Fruit fly (Drosophila melanogaster) whole organism, wandering third instar larva: ENCODE results near the gene COX5BL.
A peak's percentile ranks its signal among the peaks of the same experiment; 100 is the strongest.

ENCODE experiments used
- Abd-B ChIP-seq: fragments of >200 bp; optimal IDR thresholded peaks from 2 replicates; lab custom pipeline; 2017; ENCODE audit warnings: missing biosample characterization, missing genetic modification characterization
- CG32264 ChIP-seq: fragments of 200-800 bp; sonication (Bioruptor generic); optimal IDR thresholded peaks from 2 replicates; lab custom pipeline; 2016; ENCODE audit warnings: missing biosample characterization, missing genetic modification characterization
- CG9705 ChIP-seq: fragments of 200-800 bp; sonication (Bioruptor generic); optimal IDR thresholded peaks from 2 replicates; lab custom pipeline; 2018; ENCODE audit warnings: missing biosample characterization, mild to moderate bottlenecking, missing genetic modification characterization
- CrebA ChIP-seq: fragments of 200-800 bp; sonication (Bioruptor generic); optimal IDR thresholded peaks from 2 replicates; lab custom pipeline; 2016; ENCODE audit warnings: missing biosample characterization, mild to moderate bottlenecking, missing genetic modification characterization, borderline replicate concordance
- Dif ChIP-seq: fragments of 200-275, 200-300 bp; sonication (Bioruptor generic); optimal IDR thresholded peaks from 2 replicates; lab custom pipeline; 2018; ENCODE audit warnings: missing biosample characterization, missing genetic modification characterization; ENCODE audit not compliant: partially characterized antibody
- HLH106 ChIP-seq: fragments of 200-800 bp; optimal IDR thresholded peaks from 3 replicates; lab custom pipeline; 2019; ENCODE audit warnings: missing biosample characterization, mild to moderate bottlenecking, missing genetic modification characterization, moderate library complexity
- Hnf4 ChIP-seq: fragments of 200-800 bp; sonication (Bioruptor generic); optimal IDR thresholded peaks from 2 replicates; lab custom pipeline; 2016; ENCODE audit warnings: missing biosample characterization, mild to moderate bottlenecking, missing genetic modification characterization
- Hr78 ChIP-seq: fragments of >200 bp; optimal IDR thresholded peaks from 2 replicates; lab custom pipeline; 2017; ENCODE audit warnings: missing biosample characterization, missing genetic modification characterization
- Hr83 ChIP-seq: fragments of 200-300 bp; sonication (Bioruptor generic); optimal IDR thresholded peaks from 2 replicates; lab custom pipeline; 2016; ENCODE audit warnings: missing biosample characterization, mild to moderate bottlenecking, missing genetic modification characterization, moderate library complexity; ENCODE audit not compliant: poor library complexity, severe bottlenecking
- Mio ChIP-seq: sonication (Bioruptor generic); optimal IDR thresholded peaks from 2 replicates; lab custom pipeline; 2016; ENCODE audit warnings: missing biosample characterization, missing genetic modification characterization
- N ChIP-seq: fragments of >200 bp; optimal IDR thresholded peaks from 2 replicates; lab custom pipeline; 2018; ENCODE audit warnings: missing biosample characterization, missing external identifiers, missing genetic modification characterization
- OdsH ChIP-seq: fragments of 200-800 bp; sonication (Bioruptor generic); optimal IDR thresholded peaks from 2 replicates; lab custom pipeline; 2016; ENCODE audit warnings: missing biosample characterization, mild to moderate bottlenecking, missing genetic modification characterization
- Rel ChIP-seq, 2 experiments: fragments of 200-800 bp; sonication (Bioruptor generic) in 1 of 2; optimal IDR thresholded peaks; 2 replicates in 1 of 2; 3 replicates in 1 of 2; lab custom pipeline; 2016 to 2019; ENCODE audit warnings: mild to moderate bottlenecking in 2 of 2, missing biosample characterization in 2 of 2, missing genetic modification characterization in 2 of 2, moderate library complexity in 1 of 2
- Sp1 ChIP-seq: fragments of 200-800 bp; sonication (Bioruptor generic); optimal IDR thresholded peaks from 3 replicates; lab custom pipeline; 2019; ENCODE audit warnings: missing biosample characterization, mild to moderate bottlenecking, missing genetic modification characterization, moderate library complexity
- Vsx2 ChIP-seq: fragments of 200-300, 225-300 bp; sonication (Bioruptor generic); optimal IDR thresholded peaks from 2 replicates; lab custom pipeline; 2018; ENCODE audit warnings: missing biosample characterization, missing genetic modification characterization; ENCODE audit not compliant: partially characterized antibody
- brk ChIP-seq: fragments of 200-800 bp; sonication (Bioruptor generic); optimal IDR thresholded peaks from 2 replicates; lab custom pipeline; 2016; ENCODE audit warnings: missing biosample characterization, mild to moderate bottlenecking, missing genetic modification characterization
- dl ChIP-seq, 2 experiments: fragments of 175-275, 200-275 bp in 1 of 2; fragments of 200-275 bp in 1 of 2; sonication (Bioruptor generic); optimal IDR thresholded peaks; lab custom pipeline; 2018; ENCODE audit warnings: mild to moderate bottlenecking in 2 of 2, missing biosample characterization in 2 of 2, missing genetic modification characterization in 2 of 2, moderate library complexity in 2 of 2; ENCODE audit not compliant: partially characterized antibody in 2 of 2, insufficient read depth in 1 of 2
- dmrt93B ChIP-seq: fragments of 200-800 bp; sonication (Bioruptor generic); optimal IDR thresholded peaks from 2 replicates; lab custom pipeline; 2018; ENCODE audit warnings: missing biosample characterization, mild to moderate bottlenecking, missing genetic modification characterization
- dsf ChIP-seq: sonication (Bioruptor generic); optimal IDR thresholded peaks from 2 replicates; lab custom pipeline; 2016; ENCODE audit warnings: missing biosample characterization, missing genetic modification characterization, borderline replicate concordance
- ey ChIP-seq: fragments of 200-800 bp; sonication (Bioruptor generic); optimal IDR thresholded peaks from 2 replicates; lab custom pipeline; 2016; ENCODE audit warnings: missing biosample characterization, missing genetic modification characterization
- foxo ChIP-seq, 2 experiments: fragments of 200-800 bp; sonication (Bioruptor generic); optimal IDR thresholded peaks; 2 replicates in 1 of 2; 3 replicates in 1 of 2; lab custom pipeline; 2016 to 2017; ENCODE audit warnings: missing biosample characterization in 2 of 2, missing genetic modification characterization in 2 of 2
- fru ChIP-seq: fragments of 200-800 bp; sonication (Bioruptor generic); optimal IDR thresholded peaks from 3 replicates; lab custom pipeline; 2016; ENCODE audit warnings: missing biosample characterization, mild to moderate bottlenecking, missing genetic modification characterization
- h ChIP-seq: fragments of 200-800 bp; sonication (Bioruptor generic); optimal IDR thresholded peaks from 3 replicates; lab custom pipeline; 2016; ENCODE audit warnings: missing biosample characterization, mild to moderate bottlenecking, missing genetic modification characterization
- jim ChIP-seq: fragments of 175-275, 200-325 bp; sonication (Bioruptor generic); optimal IDR thresholded peaks from 2 replicates; lab custom pipeline; 2016; ENCODE audit warnings: missing biosample characterization, mild to moderate bottlenecking, missing genetic modification characterization
- lola ChIP-seq: fragments of >200 bp; optimal IDR thresholded peaks from 2 replicates; lab custom pipeline; 2017; ENCODE audit warnings: missing biosample characterization, missing genetic modification characterization
- pan ChIP-seq: fragments of >200 bp; optimal IDR thresholded peaks from 2 replicates; lab custom pipeline; 2017
- rgr ChIP-seq: fragments of 200-800 bp; sonication (Bioruptor generic); optimal IDR thresholded peaks from 3 replicates; lab custom pipeline; 2016; ENCODE audit warnings: missing biosample characterization, mild to moderate bottlenecking, missing genetic modification characterization
- sage ChIP-seq: fragments of 200-800 bp; sonication (Bioruptor generic); optimal IDR thresholded peaks from 2 replicates; lab custom pipeline; 2016; ENCODE audit warnings: missing biosample characterization, mild to moderate bottlenecking, missing genetic modification characterization
- tai ChIP-seq: sonication (Bioruptor generic); optimal IDR thresholded peaks from 2 replicates; lab custom pipeline; 2016; ENCODE audit warnings: missing biosample characterization, missing genetic modification characterization
- usp ChIP-seq: fragments of >200 bp; optimal IDR thresholded peaks from 2 replicates; lab custom pipeline; 2017; ENCODE audit warnings: missing biosample characterization, missing genetic modification characterization

COX5BL gene

DNA sequence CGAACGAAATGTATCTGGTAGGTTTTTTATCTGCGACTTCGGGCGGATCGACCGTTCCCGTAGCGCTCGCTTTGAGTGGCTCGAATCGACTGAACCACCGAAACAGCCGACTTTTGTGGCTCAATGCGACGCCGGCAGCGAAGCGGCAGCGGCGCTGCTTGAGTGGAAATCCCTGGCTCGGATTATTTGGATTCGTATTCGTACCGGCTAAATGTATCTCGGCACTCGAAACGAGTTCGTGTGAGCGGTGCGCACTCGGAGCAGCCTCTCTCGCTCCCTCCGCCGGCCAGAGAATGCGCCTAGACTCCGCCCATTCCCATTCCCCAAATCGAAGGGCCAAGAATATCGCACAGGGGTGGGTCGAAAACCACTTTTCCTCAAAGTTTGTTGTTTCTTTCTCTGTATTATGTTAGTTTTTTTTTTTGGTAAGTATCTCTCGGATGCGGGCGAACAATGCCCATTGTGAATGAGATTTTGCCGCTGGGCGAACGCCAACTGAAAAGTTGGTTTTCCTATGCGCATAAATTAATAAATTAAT is 23.1 kb upstream of the COX5BL start:
- TF ChIP-seq pan (lab: Kevin White, UChicago) = no peak
- TF ChIP-seq Vsx2 (GFP tag; lab: Kevin White, UChicago) = peak; percentile 67
- no peak for TF ChIP-seq h (GFP tag; lab: Kevin White, UChicago)
- TF ChIP-seq dl (GFP tag; optimal IDR thresholded peaks at IDR 0.05; lab: Kevin White, UChicago; ENCODE audit: insufficient read depth in 1 of 2, partially characterized antibody in 2 of 2) = peak in 1 of 2 experiments; percentile 20
- no peak for TF ChIP-seq dmrt93B (GFP tag; lab: Kevin White, UChicago)
- TF ChIP-seq Hr83 (GFP tag; lab: Kevin White, UChicago) = peak; percentile 32
- TF ChIP-seq Mio (GFP tag; lab: Kevin White, UChicago) = no peak
- TF ChIP-seq Hnf4 (GFP tag; lab: Kevin White, UChicago) = no peak
- TF ChIP-seq Dif (GFP tag; lab: Kevin White, UChicago) = peak; percentile 85
- TF ChIP-seq, all 38 proteins: peak for 4

DNA sequence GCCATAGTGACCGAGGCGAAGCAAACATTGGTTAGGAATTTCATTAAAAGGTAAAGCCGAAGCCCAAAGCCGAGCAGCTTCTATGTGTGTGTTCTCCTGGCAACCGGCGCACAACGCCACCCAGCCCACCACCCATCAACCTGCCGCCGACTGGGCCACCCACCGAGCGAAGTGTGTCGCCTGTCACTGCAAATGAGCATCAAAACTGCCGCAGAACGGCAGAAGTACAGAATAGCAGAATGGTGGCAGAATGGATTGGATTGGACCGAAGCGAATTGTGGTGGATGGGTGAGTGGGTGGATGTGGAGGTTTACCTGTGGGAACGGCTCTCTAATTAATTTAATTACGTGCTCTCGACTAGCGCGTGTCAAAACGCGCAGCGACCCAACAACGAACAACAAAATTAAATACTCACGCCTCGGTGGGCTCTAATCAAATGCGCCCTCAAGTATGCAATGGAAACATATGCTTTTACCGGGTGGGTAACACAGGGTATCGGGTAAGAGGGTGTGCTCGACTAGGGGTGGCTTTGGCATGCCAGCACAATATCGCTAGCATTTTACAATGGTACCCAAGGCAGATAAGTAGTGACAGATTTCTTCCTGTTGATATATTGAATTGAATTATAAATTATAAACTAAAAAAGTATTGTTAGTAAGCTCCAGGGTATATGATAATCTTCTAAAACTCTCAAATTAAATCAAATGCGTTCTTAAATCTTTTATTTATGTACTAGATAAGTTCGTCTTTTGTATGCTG is 19.4 kb upstream of the COX5BL start:
- TF ChIP-seq Vsx2 (GFP tag; lab: Kevin White, UChicago) (no peak), OdsH (GFP tag; lab: Kevin White, UChicago) (no peak), tai (no peak), sage (GFP tag; lab: Kevin White, UChicago) (no peak), ey (GFP tag; lab: Kevin White, UChicago) (no peak), dl (GFP tag; optimal IDR thresholded peaks at IDR 0.05; lab: Kevin White, UChicago; ENCODE audit: insufficient read depth in 1 of 2, partially characterized antibody in 2 of 2) (no peak), lola (GFP tag; lab: Kevin White, UChicago) (no peak), pan (lab: Kevin White, UChicago) (no peak), Sp1 (no peak), foxo (GFP tag; optimal IDR thresholded peaks at IDR 0.05; lab: Kevin White, UChicago) (no peak), N (no peak)
- TF ChIP-seq, all 38 proteins: peak for 0

DNA sequence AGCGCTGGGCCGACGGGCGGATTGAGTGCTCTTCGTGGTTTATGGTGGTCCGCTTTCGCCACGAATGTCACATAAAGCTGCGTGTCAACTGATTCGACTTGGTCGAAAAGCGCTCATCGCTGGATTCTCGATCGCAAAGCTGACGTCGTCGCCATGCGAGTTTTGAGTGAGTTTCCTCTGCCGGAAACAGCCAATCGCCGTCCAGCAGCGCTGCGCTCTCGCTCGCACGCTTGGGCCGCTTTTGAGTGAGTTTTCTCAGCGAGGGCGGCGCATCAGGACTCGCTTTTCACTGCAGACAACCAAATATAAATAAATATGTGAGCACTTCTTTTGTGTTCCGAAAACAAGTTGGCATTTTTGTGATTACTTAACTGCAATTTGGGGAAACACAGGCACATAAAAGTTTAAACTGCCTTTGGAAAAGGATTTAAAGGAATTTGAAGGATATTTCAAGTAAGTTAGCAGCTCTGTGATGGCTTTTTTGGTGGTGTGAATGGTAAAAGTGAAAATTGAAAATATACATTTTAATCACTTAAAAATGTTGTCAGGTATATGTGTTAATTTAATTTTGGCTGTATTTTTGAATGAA is 12.3 kb upstream of the COX5BL start, which contains the start of gene eya:
Gene eya, minus strand, starts transcription at position 94 of the 589 bp plus-strand sequence.
- TF ChIP-seq sage (GFP tag; lab: Kevin White, UChicago) (no peak), Rel (GFP tag; optimal IDR thresholded peaks at IDR 0.05; lab: Kevin White, UChicago) (no peak), Rel (tag; optimal IDR thresholded peaks at IDR 0.05; lab: Kevin White, UChicago) (no peak), N (no peak), jim (GFP tag; lab: Kevin White, UChicago) (no peak), CG9705 (GFP tag; lab: Kevin White, UChicago) (no peak), Hr78 (GFP tag; lab: Kevin White, UChicago) (no peak), foxo (GFP tag; optimal IDR thresholded peaks at IDR 0.05; lab: Kevin White, UChicago) (no peak), Hr83 (GFP tag; lab: Kevin White, UChicago) (no peak), lola (GFP tag; lab: Kevin White, UChicago) (no peak), Vsx2 (GFP tag; lab: Kevin White, UChicago) (no peak), HLH106 (tag; lab: Kevin White, UChicago) (no peak), brk (GFP tag; lab: Kevin White, UChicago) (no peak), Mio (GFP tag; lab: Kevin White, UChicago) (no peak), dsf (GFP tag; lab: Kevin White, UChicago) (no peak), fru (GFP tag; lab: Kevin White, UChicago) (no peak)

DNA sequence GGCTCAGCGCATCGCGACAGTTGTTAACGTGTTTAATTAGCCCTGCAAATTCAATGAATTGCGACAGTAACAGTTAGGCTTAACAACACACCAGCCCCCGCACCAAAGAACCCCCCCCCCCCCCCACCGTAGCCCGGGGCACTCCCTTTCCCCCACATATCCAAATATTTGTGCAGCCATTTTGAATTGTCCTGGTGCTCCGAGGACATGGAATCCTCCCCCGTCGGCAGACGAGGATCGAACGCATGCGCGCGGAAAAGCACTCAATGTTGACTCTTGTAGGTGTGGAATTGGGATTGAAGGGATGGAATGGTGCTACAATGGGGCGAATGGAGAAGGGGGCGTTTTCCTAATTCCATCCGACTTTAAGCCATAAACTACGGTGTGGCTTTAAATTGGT is 11.3 kb upstream of the COX5BL start:
- TF ChIP-seq OdsH (GFP tag; lab: Kevin White, UChicago) (no peak), HLH106 (tag; lab: Kevin White, UChicago) (no peak), CG32264 (GFP tag; lab: Kevin White, UChicago) (no peak), Mio (GFP tag; lab: Kevin White, UChicago) (no peak), CrebA (GFP tag; lab: Kevin White, UChicago) (no peak), Hr83 (GFP tag; lab: Kevin White, UChicago) (no peak), pan (lab: Kevin White, UChicago) (no peak), Hr78 (GFP tag; lab: Kevin White, UChicago) (no peak), lola (GFP tag; lab: Kevin White, UChicago) (no peak), fru (GFP tag; lab: Kevin White, UChicago) (no peak), N (no peak), Rel (GFP tag; optimal IDR thresholded peaks at IDR 0.05; lab: Kevin White, UChicago) (no peak), Rel (tag; optimal IDR thresholded peaks at IDR 0.05; lab: Kevin White, UChicago) (no peak), foxo (GFP tag; optimal IDR thresholded peaks at IDR 0.05; lab: Kevin White, UChicago) (no peak), h (GFP tag; lab: Kevin White, UChicago) (no peak), CG9705 (GFP tag; lab: Kevin White, UChicago) (no peak), Sp1 (no peak), sage (GFP tag; lab: Kevin White, UChicago) (no peak), rgr (GFP tag; lab: Kevin White, UChicago) (no peak), usp (GFP tag; lab: Kevin White, UChicago) (no peak), Abd-B (no peak)
